Worm (Caenorhabditis elegans): ENCODE data around the gene T09A5.5.

The T09A5.5 gene

DNA sequence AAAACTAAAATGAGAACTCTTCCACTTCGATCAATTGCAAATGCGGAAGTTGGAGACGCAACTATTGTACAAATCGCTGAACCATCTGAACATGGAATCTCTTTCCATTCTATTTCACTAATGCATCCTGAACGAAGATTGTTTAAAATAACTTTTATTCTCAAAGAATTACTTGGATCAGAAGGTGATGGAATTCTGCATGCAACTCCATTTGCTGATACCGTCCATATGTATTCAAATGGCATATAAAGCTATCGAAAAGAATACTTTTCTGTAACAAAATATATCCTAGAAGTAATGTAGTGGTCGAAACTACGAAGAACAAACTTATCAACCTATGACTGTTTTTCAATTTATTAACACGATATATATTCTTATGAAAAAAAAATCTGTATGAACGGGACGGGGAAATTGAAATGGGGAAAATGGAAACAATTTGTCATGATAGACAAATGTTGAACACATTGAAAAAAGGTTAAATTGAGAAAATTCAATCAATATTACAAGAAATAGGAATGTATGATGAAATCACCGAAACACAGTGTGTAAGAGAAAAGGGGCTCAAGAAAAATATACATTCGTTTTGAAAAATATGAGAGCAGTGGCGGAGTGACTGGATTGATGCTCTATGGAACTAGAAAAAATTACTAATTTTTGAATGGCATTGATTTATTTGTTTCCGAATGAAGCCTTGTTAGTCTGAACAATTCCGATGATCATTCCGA lies 24.3 kb upstream of the T09A5.5 start, which contains the start of gene T01H3.2:
T01H3.2 (minus strand) TSS at position 251 of the 725 bp plus-strand sequence.
- TF ChIP-seq him-1 (tag; optimal IDR thresholded peaks at IDR 0.05): no peak
- TF ChIP-seq dao-5 (tag; optimal IDR thresholded peaks at IDR 0.05): no peak
- no peak for TF ChIP-seq W03F9.2 (tag; optimal IDR thresholded peaks at IDR 0.05)

DNA sequence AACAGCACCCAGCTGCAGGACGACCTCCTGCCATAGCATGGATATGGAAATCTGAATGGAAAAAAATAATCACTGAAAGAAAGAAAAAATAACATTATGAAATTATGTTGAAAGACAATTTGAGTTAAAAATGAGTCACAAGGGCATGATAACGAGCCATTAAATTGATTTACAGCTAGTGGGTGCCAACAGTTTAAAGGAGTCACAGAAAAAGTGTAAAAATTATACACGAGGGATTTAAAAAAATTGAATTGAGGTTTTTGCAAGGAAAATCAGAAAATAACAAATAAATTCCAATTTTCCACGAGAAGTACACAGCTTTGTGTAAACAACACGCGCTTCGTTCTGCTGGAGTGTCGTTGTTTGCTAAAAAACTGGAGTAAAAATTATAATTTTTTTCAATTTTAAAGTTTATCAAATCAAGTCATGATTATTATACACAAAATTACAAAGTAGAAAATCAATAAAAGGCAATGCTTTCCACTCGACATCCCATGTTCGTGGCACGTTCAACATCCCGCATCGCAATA lies 20.3 kb upstream of the T09A5.5 start, which contains the start of gene T01H3.3:
T01H3.3 (minus strand) TSS at position 51 of the 530 bp plus-strand sequence.
- TF ChIP-seq dao-5 (tag; optimal IDR thresholded peaks at IDR 0.05) (no peak), W03F9.2 (tag; optimal IDR thresholded peaks at IDR 0.05) (peak; percentile 20), him-1 (tag; optimal IDR thresholded peaks at IDR 0.05) (no peak)

DNA sequence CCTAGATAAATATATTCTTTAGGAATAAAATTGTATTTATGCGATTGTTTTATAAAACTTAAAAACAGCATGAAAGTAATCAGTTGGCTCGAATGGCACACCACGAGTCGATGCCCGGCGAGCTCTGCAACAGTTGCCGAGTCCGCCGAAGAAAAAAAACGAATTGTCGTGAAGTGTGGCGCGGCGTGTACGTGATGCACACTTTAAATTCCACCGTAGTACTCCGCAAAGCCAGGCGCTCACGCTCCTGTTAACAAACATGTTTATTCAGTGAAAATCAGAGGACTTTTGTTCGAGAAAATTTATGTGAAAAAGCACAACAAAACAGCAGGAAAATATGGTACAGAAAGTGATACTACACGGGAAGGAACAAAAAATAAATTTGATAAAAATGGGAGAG lies 17.1 kb upstream of the T09A5.5 start:
- TF ChIP-seq dao-5 (tag; optimal IDR thresholded peaks at IDR 0.05): no peak
- TF ChIP-seq him-1 (tag; optimal IDR thresholded peaks at IDR 0.05): no peak
- peak; percentile 3 for TF ChIP-seq W03F9.2 (tag; optimal IDR thresholded peaks at IDR 0.05)

DNA sequence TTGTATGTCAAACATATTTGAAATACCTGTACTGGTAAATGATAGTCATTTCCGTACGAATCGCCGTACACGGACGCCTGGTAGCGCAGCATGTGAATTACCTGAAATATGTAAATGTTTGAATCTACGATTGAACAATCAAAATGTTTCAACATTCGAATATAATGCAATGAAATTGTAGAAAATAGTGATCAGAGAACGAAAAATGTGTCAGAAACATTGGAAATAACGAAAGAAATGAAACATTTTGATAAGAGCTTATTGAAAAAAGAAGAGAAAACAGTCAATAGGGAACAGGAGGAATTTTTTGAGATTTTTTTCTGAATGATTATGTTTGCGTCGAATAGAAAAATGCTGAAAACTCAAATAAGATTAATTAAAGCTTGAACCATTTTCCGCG lies 16.5 kb upstream of the T09A5.5 start, which contains the start of gene ztf-17:
ztf-17 (minus strand) TSS at position 101 of the 400 bp plus-strand sequence.
- TF ChIP-seq him-1 (tag; optimal IDR thresholded peaks at IDR 0.05): no peak

DNA sequence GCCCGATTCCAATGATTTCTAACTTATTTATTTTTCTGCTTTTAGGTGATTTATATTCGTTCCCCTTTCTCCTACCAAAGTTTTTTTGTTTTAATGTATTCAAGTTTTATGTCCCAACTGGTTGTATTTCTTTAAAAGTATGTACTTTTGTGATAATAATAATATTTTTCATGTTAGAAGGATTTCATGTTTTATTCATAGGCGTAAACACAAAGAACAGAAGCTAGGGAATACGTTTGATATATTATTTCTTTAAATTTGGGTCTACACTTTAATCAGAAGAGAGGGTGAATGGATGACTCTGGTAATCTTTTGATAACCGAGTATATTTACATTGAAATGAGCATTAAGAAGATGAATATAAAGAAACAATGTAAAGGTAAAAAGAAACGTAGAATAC lies 12.5 kb upstream of the T09A5.5 start:
- TF ChIP-seq him-1 (tag; optimal IDR thresholded peaks at IDR 0.05): no peak
- TF ChIP-seq dao-5 (tag; optimal IDR thresholded peaks at IDR 0.05): no peak
- TF ChIP-seq W03F9.2 (tag; optimal IDR thresholded peaks at IDR 0.05): no peak

DNA sequence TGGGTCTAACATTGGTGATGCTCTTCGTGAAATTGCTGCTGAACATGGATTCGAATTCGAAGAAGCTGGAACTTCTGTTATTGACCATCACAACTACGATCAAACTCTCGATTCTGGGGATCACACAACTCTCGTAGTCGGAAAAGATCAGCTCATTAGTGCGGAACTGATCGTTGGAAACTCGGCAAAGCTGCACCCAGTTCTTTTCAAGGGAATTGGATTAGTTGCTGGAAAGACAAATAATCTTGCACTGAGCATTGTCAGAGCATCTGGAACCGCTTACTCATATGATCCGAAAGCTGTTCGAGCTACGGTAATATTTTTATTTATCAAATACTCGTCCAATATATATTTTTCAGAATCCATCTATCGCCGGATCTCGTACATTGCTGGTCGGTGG lies 11.3 kb upstream of the T09A5.5 start:
- TF ChIP-seq him-1 (tag; optimal IDR thresholded peaks at IDR 0.05): no peak
- TF ChIP-seq dao-5 (tag; optimal IDR thresholded peaks at IDR 0.05): no peak
- TF ChIP-seq W03F9.2 (tag; optimal IDR thresholded peaks at IDR 0.05): no peak

DNA sequence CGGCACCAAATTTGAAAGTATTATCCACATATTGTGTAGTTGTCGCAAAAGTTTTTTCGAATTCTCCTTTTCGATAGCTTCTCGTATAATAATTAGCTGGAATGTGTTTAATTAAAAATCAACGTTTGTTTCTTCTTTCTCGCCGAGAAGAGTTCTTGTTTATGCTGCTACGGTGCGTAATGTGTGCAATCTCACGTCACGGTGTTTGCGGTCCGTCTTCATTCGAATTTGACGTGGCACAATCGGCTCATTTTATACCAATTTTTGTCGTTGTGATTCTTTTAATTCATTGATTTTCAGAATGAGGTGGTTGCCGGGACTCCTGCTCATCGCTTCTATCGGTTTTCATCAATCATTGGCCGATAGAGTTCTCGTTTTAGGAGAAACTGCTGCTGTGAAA lies 10.6 kb upstream of the T09A5.5 start, which contains the start of gene ostb-1:
ostb-1 (plus strand) TSS at position 301 of the 400 bp plus-strand sequence.
- no peak for TF ChIP-seq W03F9.2 (tag; optimal IDR thresholded peaks at IDR 0.05)
- TF ChIP-seq him-1 (tag; optimal IDR thresholded peaks at IDR 0.05): no peak
- no peak for TF ChIP-seq dao-5 (tag; optimal IDR thresholded peaks at IDR 0.05)

DNA sequence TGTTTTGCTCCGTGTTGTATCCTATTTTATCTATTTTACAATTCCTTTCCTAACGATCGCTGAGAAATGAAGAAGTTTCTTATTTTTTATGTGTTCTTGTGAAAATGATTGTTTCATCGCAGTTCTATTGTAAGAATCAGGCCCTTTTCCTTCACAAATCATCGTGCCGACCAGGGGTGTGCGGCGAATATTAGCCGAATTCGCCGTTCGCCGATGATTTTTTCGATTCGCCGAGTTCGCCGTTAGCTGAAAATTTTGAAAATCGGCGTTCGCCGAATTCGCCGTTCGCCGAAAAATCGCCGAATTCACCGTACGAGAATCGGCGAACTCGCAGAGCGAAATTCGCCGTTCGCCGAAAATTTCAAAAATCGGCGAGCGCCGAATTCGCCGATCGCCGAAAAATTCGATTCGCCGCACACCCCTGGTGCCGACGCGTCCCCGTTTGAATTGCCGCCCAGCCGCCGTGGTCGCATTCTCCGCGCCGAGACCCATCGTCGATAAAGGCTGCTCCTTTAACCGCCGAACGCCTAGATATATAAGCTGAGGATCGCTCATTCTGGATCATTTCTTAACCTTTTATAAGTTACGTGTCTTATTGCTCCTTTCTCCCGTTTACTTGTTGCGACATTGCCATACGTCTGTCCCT lies 10.0 kb upstream of the T09A5.5 start:
- no peak for TF ChIP-seq W03F9.2 (tag; optimal IDR thresholded peaks at IDR 0.05)
- no peak for TF ChIP-seq dao-5 (tag; optimal IDR thresholded peaks at IDR 0.05)
- TF ChIP-seq him-1 (tag; optimal IDR thresholded peaks at IDR 0.05): no peak

DNA sequence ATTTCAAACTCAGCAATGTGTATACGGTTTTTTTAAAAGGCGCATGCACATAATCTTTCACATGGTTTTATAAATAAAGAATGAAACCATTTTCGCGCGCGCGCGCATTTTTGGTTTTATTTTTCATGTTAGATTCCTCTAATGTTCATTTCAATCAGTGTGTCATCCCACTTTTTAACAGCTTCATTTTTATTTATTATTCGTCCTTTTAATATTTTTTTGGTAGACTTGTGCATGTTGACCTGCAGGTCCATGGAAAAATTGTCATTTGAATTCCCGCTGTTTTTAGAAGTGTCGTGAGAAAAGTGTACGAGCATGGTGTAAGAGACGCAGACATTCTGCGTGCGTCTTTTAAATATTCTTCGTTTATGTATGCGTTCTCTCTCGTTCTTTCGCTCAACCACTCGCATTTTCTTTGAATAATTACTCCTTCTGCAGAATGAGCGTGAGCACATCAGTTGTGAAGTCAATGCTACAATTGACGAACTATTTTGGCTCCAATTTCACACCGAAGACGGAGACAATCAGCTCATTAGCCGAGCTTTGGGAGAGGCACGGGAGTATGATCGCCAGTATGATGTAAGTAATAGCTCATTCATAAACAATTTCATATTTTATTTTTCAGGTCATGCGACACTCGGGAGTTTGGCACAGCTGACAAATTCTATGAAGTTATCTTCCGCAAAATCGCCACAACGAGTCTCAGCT lies 6.8 kb upstream of the T09A5.5 start, which contains the start of gene lin-5:
lin-5 (plus strand) TSS at position 354 of the 708 bp plus-strand sequence.
- TF ChIP-seq him-1 (tag; optimal IDR thresholded peaks at IDR 0.05) (no peak), W03F9.2 (tag; optimal IDR thresholded peaks at IDR 0.05) (peak; percentile 68)

DNA sequence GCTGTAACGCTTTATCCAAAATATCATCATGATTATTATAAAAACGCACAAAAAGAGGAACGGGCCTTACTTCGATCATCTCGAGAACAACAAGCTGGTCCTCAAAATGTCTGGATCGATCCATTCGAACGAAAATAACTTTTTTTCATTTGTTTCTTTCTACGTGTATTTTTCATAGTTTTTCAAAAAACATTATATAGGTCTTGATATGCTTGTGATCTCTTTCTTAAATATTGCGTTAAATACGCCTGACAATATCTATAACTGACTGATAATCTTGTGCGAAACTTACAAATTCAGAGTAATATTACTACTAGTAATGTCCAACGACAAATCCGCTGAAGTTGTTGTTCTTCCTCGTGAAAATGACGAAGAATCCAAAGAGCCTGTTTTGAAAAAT lies 4.5 kb upstream of the T09A5.5 start, which contains the start of gene sds-22:
sds-22 (plus strand) TSS at position 301 of the 400 bp plus-strand sequence.
- TF ChIP-seq dao-5 (tag; optimal IDR thresholded peaks at IDR 0.05): no peak
- no peak for TF ChIP-seq him-1 (tag; optimal IDR thresholded peaks at IDR 0.05)
- TF ChIP-seq W03F9.2 (tag; optimal IDR thresholded peaks at IDR 0.05): no peak

DNA sequence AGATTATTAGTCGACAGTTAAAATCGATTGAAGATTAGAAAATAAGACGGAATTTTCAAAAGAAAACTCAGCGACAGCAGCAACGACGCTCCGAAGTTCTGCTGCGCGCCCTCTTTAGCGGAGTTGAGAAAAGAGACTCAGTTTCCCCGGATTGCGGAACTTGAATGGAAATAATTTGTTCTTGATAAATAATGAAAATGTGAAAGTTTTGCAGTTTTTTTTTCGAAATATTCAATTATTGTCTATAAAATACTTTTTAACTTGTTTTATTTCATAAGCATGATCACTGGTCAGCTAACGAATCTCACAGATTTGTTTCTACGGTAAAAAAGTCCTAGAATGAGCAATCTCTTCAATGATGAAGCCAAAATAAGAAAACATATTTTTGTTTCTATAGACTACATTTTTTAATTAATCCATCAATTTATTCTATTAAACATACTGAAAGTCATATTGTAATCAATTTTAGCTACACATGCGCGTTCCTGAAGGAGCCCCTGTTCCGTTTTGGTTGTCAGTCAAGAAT lies 4.0 kb upstream of the T09A5.5 start, which contains the start of the genes cec-3 and T09A5.15:
cec-3 (minus strand) TSS at position 116 of the 526 bp plus-strand sequence.
T09A5.15 (plus strand) TSS at position 476 of the 526 bp plus-strand sequence.
- TF ChIP-seq dao-5 (tag; optimal IDR thresholded peaks at IDR 0.05) (no peak), him-1 (tag; optimal IDR thresholded peaks at IDR 0.05) (no peak), W03F9.2 (tag; optimal IDR thresholded peaks at IDR 0.05) (peak; percentile 4)

DNA sequence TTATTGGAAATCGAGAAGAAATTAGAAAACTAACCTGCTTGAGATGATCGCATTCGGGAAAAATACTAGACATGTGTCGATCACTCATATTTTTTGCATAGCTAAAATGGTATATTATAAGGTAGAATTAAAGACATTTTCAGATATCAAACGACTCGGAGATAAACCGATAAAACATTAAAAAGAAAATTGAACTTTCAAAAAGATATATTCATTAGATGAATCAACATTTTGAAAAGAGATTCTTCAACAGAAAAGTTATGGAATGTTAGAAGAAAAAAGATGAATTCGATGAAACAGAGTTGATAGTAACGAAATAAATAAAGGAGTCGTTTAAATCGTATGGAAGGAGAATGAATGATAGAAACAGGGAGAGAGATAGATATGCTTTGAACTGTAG lies 2.0 kb upstream of the T09A5.5 start, which contains the start of gene mdmh-35:
mdmh-35 (minus strand) TSS at position 101 of the 400 bp plus-strand sequence.
- no peak for TF ChIP-seq W03F9.2 (tag; optimal IDR thresholded peaks at IDR 0.05)
- no peak for TF ChIP-seq him-1 (tag; optimal IDR thresholded peaks at IDR 0.05)

DNA sequence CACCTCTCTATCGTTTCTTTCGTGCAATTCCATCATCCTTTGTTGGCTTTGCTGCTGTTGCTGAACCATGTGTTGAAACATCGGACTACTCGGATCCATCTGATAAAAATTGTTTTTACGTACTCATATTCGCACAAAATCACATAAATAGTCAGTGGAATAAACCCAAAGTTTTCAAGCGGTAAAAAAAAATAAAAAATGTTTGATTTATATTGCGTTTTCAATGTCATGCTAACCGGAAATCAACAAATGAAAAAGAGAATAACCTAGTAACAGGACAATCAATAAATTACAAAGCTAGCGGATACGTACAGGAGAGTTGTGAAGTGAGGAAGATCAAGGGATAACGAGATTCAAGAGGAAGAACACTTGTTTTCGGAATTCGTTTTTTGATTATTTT lies 1.4 kb upstream of the T09A5.5 start, which contains the start of gene mdt-10:
mdt-10 (minus strand) TSS at position 101 of the 400 bp plus-strand sequence.
- TF ChIP-seq dao-5 (tag; optimal IDR thresholded peaks at IDR 0.05) (no peak), him-1 (tag; optimal IDR thresholded peaks at IDR 0.05) (no peak), W03F9.2 (tag; optimal IDR thresholded peaks at IDR 0.05) (no peak)

All from whole organism, L4/young adult.